Worm (Caenorhabditis elegans): ENCODE measurements around the gene ndua-8.

ce11 chrIII:2551981-2552380 lies 23.1 kb downstream of the ndua-8 start:
- TF ChIP-seq F26F4.8 (GFP tag; conservative IDR thresholded peaks at IDR 0.05), result no peak
- peak in 1 of 2 experiments; percentile 76 for TF ChIP-seq unc-62 (GFP tag; optimal IDR thresholded peaks at IDR 0.05 in 1 of 2)
- TF ChIP-seq unc-62 (tag; optimal IDR thresholded peaks at IDR 0.05), result no peak
- TF ChIP-seq nhr-48 (tag; optimal IDR thresholded peaks at IDR 0.05), result no peak
- no peak for TF ChIP-seq unc-130 (GFP tag; optimal IDR thresholded peaks at IDR 0.05)
- TF ChIP-seq snpc-4 (tag; optimal IDR thresholded peaks at IDR 0.05), result no peak
- no peak for TF ChIP-seq ceh-28 (tag; optimal IDR thresholded peaks at IDR 0.05)
- no peak for TF ChIP-seq egl-27 (tag; optimal IDR thresholded peaks at IDR 0.05)
- no peak for TF ChIP-seq nhr-25 (tag; optimal IDR thresholded peaks at IDR 0.05; ENCODE audit: borderline replicate concordance, insufficient read depth)
- no peak for TF ChIP-seq tra-1 (GFP tag; IDR thresholded peaks at IDR 0.05)
- no peak for TF ChIP-seq jun-1 (tag; optimal IDR thresholded peaks at IDR 0.05)
- TF ChIP-seq daf-16 (GFP tag; optimal IDR thresholded peaks at IDR 0.05), result no peak
- TF ChIP-seq daf-16 (tag; optimal IDR thresholded peaks at IDR 0.05), result no peak

Data from whole organism, L4 larva.